Worm (Caenorhabditis elegans) whole organism, L2 larva: ENCODE data around the gene Y70G10A.3.

Experiments
- aly-2 ChIP-seq: fragments of 150-350 bp; optimal IDR thresholded peaks from 2 replicates; lab custom pipeline; 2014; ENCODE audit warnings: missing biosample characterization, missing genetic modification characterization
- lin-13 ChIP-seq: fragments of 150-350 bp; optimal IDR thresholded peaks from 2 replicates; lab custom pipeline; 2014; ENCODE audit warnings: missing biosample characterization, missing genetic modification reagents, missing genetic modification characterization
- nhr-12 ChIP-seq: fragments of 150-350 bp; optimal IDR thresholded peaks from 2 replicates; lab custom pipeline; 2014; ENCODE audit warnings: missing biosample characterization, missing genetic modification characterization
- nhr-237 ChIP-seq: fragments of 150-350 bp; optimal IDR thresholded peaks from 2 replicates; lab custom pipeline; 2014; ENCODE audit warnings: missing biosample characterization, missing genetic modification characterization
- zag-1 ChIP-seq: fragments of 150-350 bp; optimal IDR thresholded peaks from 2 replicates; lab custom pipeline; 2014; ENCODE audit warnings: missing biosample characterization, missing genetic modification characterization
- ztf-11 ChIP-seq: sonication (generic microtip); optimal IDR thresholded peaks from 2 replicates; lab custom pipeline; 2017; ENCODE audit warnings: missing biosample characterization, missing genetic modification characterization

DNA sequence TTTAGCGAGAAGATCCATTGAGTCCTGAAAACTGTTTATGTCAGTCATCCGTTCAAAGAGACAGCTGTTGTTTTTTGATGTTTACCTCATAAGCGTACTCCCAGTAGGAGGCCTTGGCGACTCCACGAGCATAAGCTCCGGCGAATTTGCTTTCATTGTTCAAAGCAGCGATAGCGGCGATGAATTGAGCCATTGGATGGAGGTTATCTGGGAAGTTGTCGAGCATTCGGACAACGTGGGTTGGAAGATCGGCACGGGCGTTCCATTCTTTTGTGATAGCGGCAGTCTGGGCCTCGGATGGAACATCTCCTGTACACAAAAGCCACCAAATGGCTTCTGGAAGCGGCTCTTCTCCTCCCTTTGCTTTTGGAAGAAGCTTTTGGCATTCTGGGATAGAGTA lies 23.0 kb upstream of the Y70G10A.3 start:
- TF ChIP-seq nhr-12 (tag; lab: Kevin White, UChicago) (no peak), zag-1 (tag; lab: Kevin White, UChicago) (no peak), nhr-237 (no peak), ztf-11 (no peak), aly-2 (tag; lab: Kevin White, UChicago) (no peak), lin-13 (GFP tag; lab: Kevin White, UChicago) (no peak)
